Worm (Caenorhabditis elegans): ENCODE measurements around the gene M7.7.
A peak's percentile ranks its signal among the peaks of the same experiment; 100 is the strongest.

DNA sequence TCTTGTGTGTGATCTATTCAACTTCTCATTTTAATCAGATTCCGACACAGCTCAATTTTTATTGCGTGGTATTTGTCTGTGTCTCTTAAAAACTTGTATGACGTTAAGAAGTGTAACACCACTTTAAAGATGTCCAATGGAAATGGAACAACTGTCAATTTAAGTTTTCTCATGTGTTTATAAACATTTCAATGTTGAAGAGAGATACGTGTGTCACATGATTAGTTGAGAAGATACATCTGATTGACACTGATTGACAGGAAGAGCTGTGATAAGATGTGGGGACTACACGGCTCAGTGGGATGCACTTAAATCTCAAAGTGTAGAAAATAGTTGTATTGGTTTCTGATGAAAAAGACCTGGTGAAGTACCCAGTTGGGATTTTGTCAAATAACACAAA lies 21.3 kb upstream of the M7.7 start:
- no peak for TF ChIP-seq ama-1 (optimal IDR thresholded peaks at IDR 0.05)
- TF ChIP-seq fkh-10 (GFP tag; optimal IDR thresholded peaks at IDR 0.05), result no peak
- no peak for TF ChIP-seq unc-86 (tag; optimal IDR thresholded peaks at IDR 0.05)
- no peak for TF ChIP-seq ceh-30 (tag; optimal IDR thresholded peaks at IDR 0.05)
- TF ChIP-seq sox-2 (GFP tag; IDR thresholded peaks at IDR 0.05), result no peak
- no peak for TF ChIP-seq dmd-4 (tag; optimal IDR thresholded peaks at IDR 0.05; ENCODE audit: borderline replicate concordance)
- TF ChIP-seq sdc-2 (tag; optimal IDR thresholded peaks at IDR 0.05), result no peak
- peak; percentile 81 for TF ChIP-seq rnt-1 (tag; optimal IDR thresholded peaks at IDR 0.05)

All from whole organism, late embryonic.